Worm (Caenorhabditis elegans): ENCODE measurements around the gene str-7.

The str-7 gene

DNA sequence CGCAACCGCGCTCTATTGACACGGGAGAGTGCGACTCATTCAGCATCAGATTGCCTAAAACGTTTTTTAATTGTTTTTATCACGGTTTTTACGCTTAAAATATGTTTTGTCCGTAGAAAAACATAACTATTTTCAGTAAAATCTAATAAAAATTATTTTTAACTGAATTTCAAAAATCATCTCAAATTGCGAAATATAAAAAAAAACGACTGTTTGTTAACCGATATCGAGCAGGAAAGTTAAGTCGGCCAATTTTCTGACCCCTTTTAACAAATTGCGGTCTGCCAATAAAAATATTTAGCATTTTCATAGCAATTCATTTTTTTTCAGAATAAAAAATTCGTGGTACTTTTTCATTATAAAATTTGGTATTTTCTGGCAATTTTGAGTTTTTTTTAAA lies 21.2 kb upstream of the str-7 start:
- no peak for TF ChIP-seq cnd-1 (tag; optimal IDR thresholded peaks at IDR 0.05)
- no peak for TF ChIP-seq lsy-2 (tag; optimal IDR thresholded peaks at IDR 0.05)
- no peak for TF ChIP-seq nhr-237 (tag; optimal IDR thresholded peaks at IDR 0.05)
- no peak for TF ChIP-seq ceh-43 (GFP tag; optimal IDR thresholded peaks at IDR 0.05)
- no peak for TF ChIP-seq lin-32 (GFP tag; optimal IDR thresholded peaks at IDR 0.05)

DNA sequence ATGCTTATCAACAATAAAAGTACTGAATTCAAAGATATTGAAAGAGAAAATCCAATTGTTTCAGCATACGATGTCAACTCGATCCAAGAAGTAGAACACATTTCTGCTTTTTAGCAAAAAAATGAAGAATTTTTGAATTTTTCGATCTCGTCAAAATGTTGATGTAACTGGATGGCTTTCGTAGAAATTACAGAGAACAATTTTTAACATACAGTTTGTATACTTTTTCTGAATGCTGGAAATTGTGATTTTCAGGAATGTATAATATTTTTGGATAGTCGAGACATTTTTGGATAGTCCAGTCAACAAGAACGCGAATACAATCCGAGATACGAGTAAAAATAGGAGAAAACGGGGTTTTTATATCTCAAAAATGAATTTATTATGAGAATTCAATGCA lies 19.3 kb upstream of the str-7 start, which contains the start of gene str-103:
Gene str-103 (minus strand): TSS at position 101 of the 400 bp plus-strand sequence.
- TF ChIP-seq nhr-237 (tag; optimal IDR thresholded peaks at IDR 0.05) (no peak), sptf-1 (tag; optimal IDR thresholded peaks at IDR 0.05) (no peak), bed-3 (GFP tag; optimal IDR thresholded peaks at IDR 0.05) (no peak), flh-1 (GFP tag; optimal IDR thresholded peaks at IDR 0.05) (no peak), mep-1 (tag; optimal IDR thresholded peaks at IDR 0.05) (no peak), lin-32 (GFP tag; optimal IDR thresholded peaks at IDR 0.05) (no peak), hlh-1 (tag; optimal IDR thresholded peaks at IDR 0.05) (no peak)

DNA sequence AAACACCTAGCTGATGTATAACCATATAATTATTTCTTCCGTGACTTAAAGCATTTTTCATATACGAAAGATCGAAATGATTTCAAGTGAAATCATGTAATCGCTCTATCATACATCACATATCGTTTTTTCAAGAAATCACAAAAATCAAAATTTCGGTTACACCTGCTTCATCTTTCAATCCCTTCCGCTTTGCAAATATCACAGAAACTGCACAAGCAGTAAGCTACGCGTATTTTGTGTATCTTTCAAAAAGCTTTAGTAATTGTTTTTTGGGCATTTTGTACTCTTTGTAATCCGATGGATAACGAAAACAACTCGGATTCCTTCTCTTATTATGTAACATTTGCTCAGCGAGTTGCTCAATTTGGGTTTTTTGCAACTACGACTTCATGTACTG lies 16.0 kb upstream of the str-7 start, which contains the start of gene str-25:
Gene str-25 (plus strand): TSS at position 301 of the 400 bp plus-strand sequence.
- TF ChIP-seq mls-2 (tag; optimal IDR thresholded peaks at IDR 0.05): no peak
- TF ChIP-seq nhr-28 (tag; optimal IDR thresholded peaks at IDR 0.05): no peak
- TF ChIP-seq sem-2 (GFP tag; optimal IDR thresholded peaks at IDR 0.05): no peak
- TF ChIP-seq unc-120 (tag; optimal IDR thresholded peaks at IDR 0.05; ENCODE audit: poor library complexity, severe bottlenecking): no peak
- no peak for TF ChIP-seq sptf-1 (tag; optimal IDR thresholded peaks at IDR 0.05)
- no peak for TF ChIP-seq ces-1 (GFP tag; optimal IDR thresholded peaks at IDR 0.05)
- TF ChIP-seq blmp-1 (tag; optimal IDR thresholded peaks at IDR 0.05): no peak
- no peak for TF ChIP-seq nhr-2 (tag; optimal IDR thresholded peaks at IDR 0.05)
- no peak for TF ChIP-seq elt-3 (tag; optimal IDR thresholded peaks at IDR 0.05)
- no peak for TF ChIP-seq lin-13 (tag; optimal IDR thresholded peaks at IDR 0.05)
- TF ChIP-seq M03D4.4 (tag; optimal IDR thresholded peaks at IDR 0.05): no peak
- TF ChIP-seq lin-32 (GFP tag; optimal IDR thresholded peaks at IDR 0.05): no peak
- no peak for TF ChIP-seq lsy-2 (tag; optimal IDR thresholded peaks at IDR 0.05)
- no peak for TF ChIP-seq ceh-43 (GFP tag; optimal IDR thresholded peaks at IDR 0.05)
- no peak for TF ChIP-seq flh-1 (GFP tag; optimal IDR thresholded peaks at IDR 0.05)
- no peak for TF ChIP-seq bed-3 (GFP tag; optimal IDR thresholded peaks at IDR 0.05)

DNA sequence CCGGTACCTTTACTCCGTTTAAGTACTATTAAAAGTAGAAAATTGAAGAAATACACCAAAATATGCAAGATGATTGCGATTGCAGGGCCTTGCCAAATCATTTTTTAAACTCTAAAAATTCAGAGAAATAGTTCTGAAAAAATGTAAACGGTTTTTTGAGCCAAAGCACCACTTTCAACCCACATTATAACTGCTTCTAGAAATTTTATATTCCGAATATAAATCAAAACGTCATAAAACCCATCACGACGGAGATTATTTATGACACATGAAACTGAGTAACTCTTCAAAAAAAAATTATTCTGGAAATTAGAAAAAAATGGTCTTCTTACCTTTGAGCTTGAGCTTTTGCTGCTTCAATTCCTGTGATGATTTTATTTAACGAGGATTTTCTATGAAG lies 14.9 kb upstream of the str-7 start, which contains the start of gene srxa-16:
Gene srxa-16 (minus strand): TSS at position 101 of the 400 bp plus-strand sequence.
- TF ChIP-seq hlh-1 (tag; optimal IDR thresholded peaks at IDR 0.05): no peak
- no peak for TF ChIP-seq lin-13 (tag; optimal IDR thresholded peaks at IDR 0.05)
- no peak for TF ChIP-seq flh-1 (GFP tag; optimal IDR thresholded peaks at IDR 0.05)
- TF ChIP-seq ceh-43 (GFP tag; optimal IDR thresholded peaks at IDR 0.05): no peak
- no peak for TF ChIP-seq mep-1 (tag; optimal IDR thresholded peaks at IDR 0.05)
- TF ChIP-seq unc-120 (tag; optimal IDR thresholded peaks at IDR 0.05; ENCODE audit: poor library complexity, severe bottlenecking): no peak

DNA sequence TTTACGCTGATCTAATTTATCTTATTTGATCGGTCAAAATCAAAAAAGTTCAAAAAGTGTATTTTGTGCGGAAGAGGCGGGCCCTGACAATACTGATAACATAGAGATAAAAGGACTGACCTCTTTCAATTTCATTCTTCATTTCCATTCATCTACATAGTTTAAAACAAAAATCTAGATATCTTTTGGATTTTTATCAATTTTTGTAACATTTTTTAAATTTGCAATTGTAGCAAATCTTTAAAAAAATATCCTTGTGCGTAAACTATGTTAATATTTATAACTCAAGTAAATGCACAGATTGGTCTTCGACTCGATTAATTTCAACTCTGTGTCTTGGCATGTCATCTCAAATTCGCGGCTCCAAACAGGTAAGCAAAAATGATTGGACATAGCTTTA lies 4.3 kb upstream of the str-7 start, which contains the start of gene argk-1:
Gene argk-1 (plus strand): TSS at position 301 of the 400 bp plus-strand sequence.
- TF ChIP-seq mab-5 (tag; optimal IDR thresholded peaks at IDR 0.05) (no peak), ces-1 (GFP tag; optimal IDR thresholded peaks at IDR 0.05) (no peak), ham-2 (GFP tag; optimal IDR thresholded peaks at IDR 0.05) (no peak), lsy-2 (tag; optimal IDR thresholded peaks at IDR 0.05) (no peak), elt-1 (tag; optimal IDR thresholded peaks at IDR 0.05; ENCODE audit: borderline replicate concordance, insufficient read depth) (no peak), nhr-2 (tag; optimal IDR thresholded peaks at IDR 0.05) (no peak), ceh-43 (GFP tag; optimal IDR thresholded peaks at IDR 0.05) (no peak), lin-32 (GFP tag; optimal IDR thresholded peaks at IDR 0.05) (no peak), nhr-12 (tag; optimal IDR thresholded peaks at IDR 0.05) (no peak), cnd-1 (tag; optimal IDR thresholded peaks at IDR 0.05) (no peak), nhr-237 (tag; optimal IDR thresholded peaks at IDR 0.05) (no peak), ceh-39 (tag; optimal IDR thresholded peaks at IDR 0.05) (no peak), snpc-4 (tag; optimal IDR thresholded peaks at IDR 0.05) (no peak), bed-3 (GFP tag; optimal IDR thresholded peaks at IDR 0.05) (no peak)

DNA sequence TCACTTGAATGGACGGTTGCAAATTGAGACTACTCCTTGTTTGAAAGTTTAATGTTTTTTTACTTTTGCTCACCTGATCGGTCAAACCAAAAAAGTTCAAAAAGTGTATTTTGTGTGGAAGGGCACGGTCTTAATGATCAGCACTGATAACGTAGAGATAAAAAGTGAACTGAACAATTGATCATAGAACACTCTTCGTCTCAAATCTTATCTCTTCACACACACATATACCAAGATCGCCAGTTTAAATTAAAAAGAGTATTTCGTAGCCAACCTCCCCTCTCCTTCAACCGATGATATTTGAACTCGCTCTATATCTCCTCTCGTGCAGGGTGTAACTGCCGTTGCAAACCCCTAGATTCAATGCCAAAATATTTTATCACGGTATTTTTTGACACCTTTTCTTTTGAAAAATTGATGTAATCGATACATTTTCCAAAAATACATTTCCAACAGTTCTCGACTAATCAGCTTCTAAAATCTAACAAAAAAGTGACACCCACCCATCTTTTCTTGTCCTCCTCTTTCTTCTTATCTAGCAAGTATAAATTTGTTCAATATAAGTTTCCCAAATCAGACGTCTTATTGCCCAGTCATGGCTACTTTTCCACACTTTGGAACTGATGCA lies 876 bp upstream of the str-7 start, which contains the start of gene cth-1:
Gene cth-1 (plus strand): TSS at position 578 of the 628 bp plus-strand sequence.
- TF ChIP-seq nhr-28 (tag; optimal IDR thresholded peaks at IDR 0.05) (no peak), unc-39 (tag; optimal IDR thresholded peaks at IDR 0.05) (no peak), unc-62 (GFP tag; optimal IDR thresholded peaks at IDR 0.05) (no peak), ceh-83 (GFP tag; optimal IDR thresholded peaks at IDR 0.05) (no peak), lin-13 (tag; optimal IDR thresholded peaks at IDR 0.05) (no peak), ceh-39 (tag; optimal IDR thresholded peaks at IDR 0.05) (no peak), nhr-12 (tag; optimal IDR thresholded peaks at IDR 0.05) (no peak), mep-1 (tag; optimal IDR thresholded peaks at IDR 0.05) (no peak), lin-32 (GFP tag; optimal IDR thresholded peaks at IDR 0.05) (no peak), ceh-43 (GFP tag; optimal IDR thresholded peaks at IDR 0.05) (no peak), cnd-1 (tag; optimal IDR thresholded peaks at IDR 0.05) (no peak), elt-1 (tag; optimal IDR thresholded peaks at IDR 0.05; ENCODE audit: borderline replicate concordance, insufficient read depth) (no peak), nhr-76 (tag; optimal IDR thresholded peaks at IDR 0.05) (no peak), zip-8 (tag; optimal IDR thresholded peaks at IDR 0.05) (no peak), nhr-2 (tag; optimal IDR thresholded peaks at IDR 0.05) (no peak)
